Fruit fly (Drosophila melanogaster) whole organism, adult: ENCODE measurements around the gene Lerp.

Experiments
- CG11617 ChIP-seq: fragments of 200-800 bp; sonication (Bioruptor generic); optimal IDR thresholded peaks from 2 replicates; lab custom pipeline; 2017; ENCODE audit warnings: mild to moderate bottlenecking, missing biosample characterization, missing genetic modification reagents, missing genetic modification characterization
- CG12768 ChIP-seq: fragments of 200-800 bp; sonication (Bioruptor generic); optimal IDR thresholded peaks from 2 replicates; lab custom pipeline; 2017; ENCODE audit warnings: missing biosample characterization, missing genetic modification characterization, mild to moderate bottlenecking, moderate library complexity, missing genetic modification reagents
- CG14711 ChIP-seq: fragments of 200-800 bp; sonication (Bioruptor generic); optimal IDR thresholded peaks from 2 replicates; lab custom pipeline; 2018; ENCODE audit warnings: missing biosample characterization, mild to moderate bottlenecking, missing genetic modification characterization, moderate library complexity
- CG1620 ChIP-seq: fragments of 200-800 bp; sonication (Bioruptor generic); optimal IDR thresholded peaks from 2 replicates; lab custom pipeline; 2016; ENCODE audit warnings: missing biosample characterization, missing genetic modification characterization
- CG33017 ChIP-seq: fragments of 200-800 bp; sonication (Bioruptor generic); optimal IDR thresholded peaks from 2 replicates; lab custom pipeline; 2018; ENCODE audit warnings: missing biosample characterization, mild to moderate bottlenecking, missing genetic modification characterization, moderate library complexity
- CG5204 ChIP-seq: fragments of 200-800 bp; sonication (Bioruptor generic); optimal IDR thresholded peaks from 2 replicates; lab custom pipeline; 2016; ENCODE audit warnings: missing biosample characterization, missing genetic modification characterization
- CG7045 ChIP-seq: fragments of 200-800 bp; sonication (Bioruptor generic); optimal IDR thresholded peaks from 2 replicates; lab custom pipeline; 2017; ENCODE audit warnings: missing biosample characterization, mild to moderate bottlenecking, missing genetic modification characterization
- CG7101 ChIP-seq: fragments of 200-800 bp; sonication (Bioruptor generic); optimal IDR thresholded peaks from 2 replicates; lab custom pipeline; 2018; ENCODE audit warnings: missing biosample characterization, mild to moderate bottlenecking, missing genetic modification characterization, moderate library complexity
- Clk ChIP-seq: fragments of 200-800 bp; sonication (Bioruptor generic); optimal IDR thresholded peaks from 2 replicates; lab custom pipeline; 2017; ENCODE audit warnings: missing biosample characterization, missing genetic modification characterization
- Crg-1 ChIP-seq: fragments of 200-800 bp; sonication (Bioruptor generic); optimal IDR thresholded peaks from 2 replicates; lab custom pipeline; 2016; ENCODE audit warnings: missing biosample characterization, missing genetic modification characterization
- Hr96 ChIP-seq: fragments of 200-800 bp; sonication (Bioruptor generic); optimal IDR thresholded peaks from 2 replicates; lab custom pipeline; 2016; ENCODE audit warnings: missing biosample characterization, missing genetic modification characterization
- Mnt ChIP-seq: fragments of 200-800 bp; sonication (Bioruptor generic); optimal IDR thresholded peaks from 2 replicates; lab custom pipeline; 2016; ENCODE audit warnings: missing biosample characterization, mild to moderate bottlenecking, missing genetic modification characterization
- bab1 ChIP-seq: fragments of 200-800 bp; sonication (Bioruptor generic); optimal IDR thresholded peaks from 3 replicates; lab custom pipeline; 2019; ENCODE audit warnings: missing biosample characterization, mild to moderate bottlenecking, missing genetic modification characterization, moderate library complexity
- cic ChIP-seq: fragments of 200-800 bp; sonication (Bioruptor generic); optimal IDR thresholded peaks from 2 replicates; lab custom pipeline; 2017; ENCODE audit warnings: missing biosample characterization, mild to moderate bottlenecking, missing genetic modification characterization, moderate library complexity
- cnc ChIP-seq, 2 experiments: fragments of >200 bp; optimal IDR thresholded peaks; 2 replicates each; lab custom pipeline; 2017
- kay ChIP-seq: fragments of 200-800 bp; sonication (Bioruptor generic); peaks from one replicate; lab custom pipeline; 2016; ENCODE audit warnings: missing biosample characterization, missing genetic modification characterization, borderline replicate concordance
- ovo ChIP-seq: fragments of 200-800 bp; sonication (Bioruptor generic); optimal IDR thresholded peaks from 2 replicates; lab custom pipeline; 2016; ENCODE audit warnings: missing biosample characterization, missing genetic modification characterization
- pad ChIP-seq: fragments of 200-800 bp; sonication (Bioruptor generic); optimal IDR thresholded peaks from 3 replicates; lab custom pipeline; 2017; ENCODE audit warnings: missing biosample characterization, missing genetic modification characterization, mild to moderate bottlenecking, moderate library complexity, missing genetic modification reagents
- tj ChIP-seq: fragments of 200-800 bp; sonication (Bioruptor generic); optimal IDR thresholded peaks from 3 replicates; lab custom pipeline; 2017; ENCODE audit warnings: missing biosample characterization, mild to moderate bottlenecking, missing genetic modification characterization, moderate library complexity
- toe ChIP-seq: fragments of 200-800 bp; sonication (Bioruptor generic); optimal IDR thresholded peaks from 2 replicates; lab custom pipeline; 2016; ENCODE audit warnings: missing biosample characterization, missing genetic modification characterization

Gene Lerp

dm6 chr3R:26821117-26821516 lies 41.8 kb downstream of the Lerp start:
- TF ChIP-seq CG5204 (GFP tag; lab: Kevin White, UChicago) (peak; percentile 11), pad (GFP tag; lab: Kevin White, UChicago) (no peak)

- no peak for TF ChIP-seq pad (GFP tag; lab: Kevin White, UChicago)
- no peak for TF ChIP-seq toe (GFP tag; lab: Kevin White, UChicago)
- TF ChIP-seq CG1620 (GFP tag; lab: Kevin White, UChicago), result no peak
- TF ChIP-seq cic (GFP tag; lab: Kevin White, UChicago), result no peak
- TF ChIP-seq Clk (GFP tag; lab: Kevin White, UChicago), result no peak
- no peak for TF ChIP-seq CG7101
Measured at dm6 chr3R:26804816-26805215, 58.1 kb downstream of the Lerp start.

DNA sequence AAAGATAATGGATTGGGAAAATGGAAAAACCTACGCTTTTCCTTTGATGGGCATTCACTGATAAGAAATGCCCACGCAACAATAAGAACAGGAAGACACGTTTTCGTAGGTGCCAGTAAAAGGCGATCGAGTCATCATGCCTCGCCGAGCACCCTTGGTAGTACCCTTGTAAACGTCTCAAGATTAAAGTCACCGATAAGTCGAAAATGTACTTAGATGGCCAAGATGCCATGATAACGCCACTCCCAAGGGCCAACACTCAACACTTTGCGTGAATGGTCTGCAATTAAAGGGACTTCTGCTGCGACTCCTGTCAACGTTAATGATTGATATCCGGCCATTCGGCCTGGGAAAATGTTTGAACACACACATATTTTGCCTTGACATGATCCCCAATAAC lies 59.8 kb downstream of the Lerp start:
- TF ChIP-seq tj (no peak), CG12768 (no peak), CG14711 (tag; lab: Kevin White, UChicago) (no peak), CG33017 (tag; lab: Kevin White, UChicago) (no peak), Mnt (no peak), Crg-1 (GFP tag; lab: Kevin White, UChicago) (no peak), bab1 (no peak), pad (GFP tag; lab: Kevin White, UChicago) (no peak), ovo (GFP tag; lab: Kevin White, UChicago) (no peak), cnc (optimal IDR thresholded peaks at IDR 0.05; lab: Kevin White, UChicago) (no peak), Clk (GFP tag; lab: Kevin White, UChicago) (no peak), CG11617 (no peak), CG5204 (GFP tag; lab: Kevin White, UChicago) (no peak), CG7101 (no peak), CG7045 (GFP tag; lab: Kevin White, UChicago) (no peak)

DNA sequence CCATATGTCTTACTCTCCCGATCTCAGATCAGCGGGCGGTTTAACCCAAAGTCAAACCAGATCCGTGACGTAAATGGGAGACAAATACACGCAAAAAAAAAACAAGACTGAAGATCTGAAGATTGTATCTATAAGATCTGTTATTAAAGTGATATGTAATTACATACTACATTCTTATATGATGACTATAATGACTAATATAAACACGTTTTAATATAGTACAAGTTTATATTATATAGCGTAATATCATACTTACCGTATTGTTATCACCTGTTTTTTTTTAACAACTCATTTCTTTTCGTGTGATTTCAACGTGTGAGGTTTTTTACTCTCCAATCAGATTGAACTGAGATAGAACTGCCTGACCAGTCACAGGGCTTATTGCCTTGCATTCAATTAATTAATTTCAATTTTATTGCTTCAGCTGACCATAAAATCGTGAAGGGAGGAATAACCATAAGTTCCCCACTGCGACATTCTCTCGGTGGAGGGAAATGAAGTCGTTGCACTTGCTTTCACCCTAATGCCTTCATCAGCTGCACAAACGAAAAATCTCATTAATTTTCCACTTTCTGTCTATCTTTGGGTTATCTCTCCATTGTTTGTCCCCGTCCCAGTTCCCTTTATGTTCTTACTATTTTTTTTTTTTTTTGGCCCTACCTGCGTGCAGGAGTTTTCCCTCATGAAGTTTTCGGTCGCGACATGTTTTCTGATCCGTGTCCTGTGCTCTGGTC lies 61.3 kb downstream of the Lerp start:
- peak; percentile 29 for TF ChIP-seq CG5204 (GFP tag; lab: Kevin White, UChicago)
- TF ChIP-seq kay (GFP tag; lab: Kevin White, UChicago), result peak; percentile 96
- TF ChIP-seq CG33017 (tag; lab: Kevin White, UChicago), result peak; percentile 66
- TF ChIP-seq cic (GFP tag; lab: Kevin White, UChicago), result no peak
- TF ChIP-seq CG14711 (tag; lab: Kevin White, UChicago), result peak; percentile 26
- peak; percentile 59 for TF ChIP-seq CG7045 (GFP tag; lab: Kevin White, UChicago)
- TF ChIP-seq pad (GFP tag; lab: Kevin White, UChicago), result no peak
- TF ChIP-seq Clk (GFP tag; lab: Kevin White, UChicago), result no peak
- TF ChIP-seq CG12768, result no peak
- TF ChIP-seq CG7101, result peak; percentile 61
- TF ChIP-seq toe (GFP tag; lab: Kevin White, UChicago), result no peak
- TF ChIP-seq ovo (GFP tag; lab: Kevin White, UChicago), result no peak
- no peak for TF ChIP-seq tj

dm6 chr3R:26799535-26800111 lies 63.3 kb downstream of the Lerp start:
- TF ChIP-seq toe (GFP tag; lab: Kevin White, UChicago) (peak; percentile 30), Clk (GFP tag; lab: Kevin White, UChicago) (no peak), CG1620 (GFP tag; lab: Kevin White, UChicago) (peak; percentile 11), CG7101 (peak; percentile 35), ovo (GFP tag; lab: Kevin White, UChicago) (no peak), CG11617 (peak; percentile 21), tj (peak; percentile 28), CG12768 (peak; percentile 66), cic (GFP tag; lab: Kevin White, UChicago) (peak; percentile 8), CG7045 (GFP tag; lab: Kevin White, UChicago) (peak; percentile 66), bab1 (peak; percentile 45), kay (GFP tag; lab: Kevin White, UChicago) (peak; percentile 93), CG33017 (tag; lab: Kevin White, UChicago) (peak; percentile 33), CG5204 (GFP tag; lab: Kevin White, UChicago) (peak; percentile 67), pad (GFP tag; lab: Kevin White, UChicago) (no peak), Crg-1 (GFP tag; lab: Kevin White, UChicago) (no peak), Mnt (no peak), Hr96 (GFP tag; lab: Kevin White, UChicago) (peak; percentile 62), CG14711 (tag; lab: Kevin White, UChicago) (peak; percentile 37), cnc (optimal IDR thresholded peaks at IDR 0.05; lab: Kevin White, UChicago) (no peak)

dm6 chr3R:26798469-26799178 lies 64.3 kb downstream of the Lerp start, which contains the start of gene Tl:
Gene Tl (plus strand): TSS chr3R:26799041.
- TF ChIP-seq bab1 (no peak), CG1620 (GFP tag; lab: Kevin White, UChicago) (peak; percentile 0)
